Worm (Caenorhabditis elegans): ENCODE measurements around the gene txt-10.

txt-10 gene

ce11 chrV:10562817-10563216 lies 30.2 kb upstream of the txt-10 start:
- no peak for TF ChIP-seq ceh-9 (tag; optimal IDR thresholded peaks at IDR 0.05)
- TF ChIP-seq ceh-45 (GFP tag; IDR thresholded peaks at IDR 0.05) = no peak
- TF ChIP-seq ceh-34 (tag; optimal IDR thresholded peaks at IDR 0.05) = no peak
- no peak for TF ChIP-seq pha-2 (tag; optimal IDR thresholded peaks at IDR 0.05)
- TF ChIP-seq ceh-19 (GFP tag; optimal IDR thresholded peaks at IDR 0.05) = no peak
- no peak for TF ChIP-seq dve-1 (tag; optimal IDR thresholded peaks at IDR 0.05)
- no peak for TF ChIP-seq nhr-11 (tag; optimal IDR thresholded peaks at IDR 0.05)
- TF ChIP-seq unc-42 (tag; optimal IDR thresholded peaks at IDR 0.05) = no peak
- no peak for TF ChIP-seq ceh-6 (GFP tag; optimal IDR thresholded peaks at IDR 0.05)
- no peak for TF ChIP-seq npax-4 (tag; optimal IDR thresholded peaks at IDR 0.05)
- TF ChIP-seq K02D7.2 (tag; optimal IDR thresholded peaks at IDR 0.05) = no peak

- TF ChIP-seq elt-4 (tag; optimal IDR thresholded peaks at IDR 0.05) (peak; percentile 50), che-1 (tag; optimal IDR thresholded peaks at IDR 0.05) (no peak)
These were observed 29.0 kb upstream of the txt-10 start for ce11 chrV:10561632-10562031.

- no peak for TF ChIP-seq eyg-1 (tag; optimal IDR thresholded peaks at IDR 0.05)
- TF ChIP-seq gmeb-2 (tag; optimal IDR thresholded peaks at IDR 0.05) = no peak
- TF ChIP-seq syd-9 (tag; optimal IDR thresholded peaks at IDR 0.05) = no peak
- no peak for TF ChIP-seq ttx-3 (tag; optimal IDR thresholded peaks at IDR 0.05)
- no peak for TF ChIP-seq ahr-1 (tag; optimal IDR thresholded peaks at IDR 0.05)
- TF ChIP-seq lin-11 (tag; optimal IDR thresholded peaks at IDR 0.05) = no peak
- TF ChIP-seq F13H6.1 (tag; optimal IDR thresholded peaks at IDR 0.05) = no peak
- TF ChIP-seq ceh-14 (tag; optimal IDR thresholded peaks at IDR 0.05) = no peak
These were observed 28.0 kb upstream of the txt-10 start, which contains the start of gene col-152 for ce11 chrV:10560621-10561020. Gene col-152, plus strand, starts transcription at chrV:10560921.

ce11 chrV:10557676-10558075 lies 25.1 kb upstream of the txt-10 start, which contains the start of gene best-14:
Gene best-14, plus strand, starts transcription at chrV:10557976.
- TF ChIP-seq ceh-24 (tag; optimal IDR thresholded peaks at IDR 0.05) (no peak), odd-2 (tag; optimal IDR thresholded peaks at IDR 0.05) (no peak), ceh-14 (tag; optimal IDR thresholded peaks at IDR 0.05) (no peak), unc-42 (tag; optimal IDR thresholded peaks at IDR 0.05) (no peak), sox-4 (tag; optimal IDR thresholded peaks at IDR 0.05) (no peak), hlh-13 (GFP tag; optimal IDR thresholded peaks at IDR 0.05) (no peak), ceh-48 (tag; optimal IDR thresholded peaks at IDR 0.05) (no peak), ceh-45 (GFP tag; IDR thresholded peaks at IDR 0.05) (no peak)

- TF ChIP-seq ceh-9 (tag; optimal IDR thresholded peaks at IDR 0.05) (no peak), ama-1 (optimal IDR thresholded peaks at IDR 0.05) (no peak), eyg-1 (tag; optimal IDR thresholded peaks at IDR 0.05) (no peak), ceh-18 (tag; optimal IDR thresholded peaks at IDR 0.05) (no peak), hlh-15 (tag; optimal IDR thresholded peaks at IDR 0.05) (no peak), C08G9.2 (tag; optimal IDR thresholded peaks at IDR 0.05) (no peak), unc-3 (GFP tag; conservative IDR thresholded peaks at IDR 0.05) (no peak), unc-3 (tag; optimal IDR thresholded peaks at IDR 0.05) (no peak), hlh-6 (tag; optimal IDR thresholded peaks at IDR 0.05) (no peak)
These were observed 24.5 kb upstream of the txt-10 start for ce11 chrV:10557094-10557493.

ce11 chrV:10556362-10556761 lies 23.7 kb upstream of the txt-10 start:
- no peak for TF ChIP-seq fkh-6 (tag; optimal IDR thresholded peaks at IDR 0.05)
- no peak for TF ChIP-seq ttx-3 (tag; optimal IDR thresholded peaks at IDR 0.05)
